Worm (Caenorhabditis elegans) whole organism, young adult: ENCODE measurements around the gene fbxb-5.

Experiments
- Y79H2A.3 ChIP-seq: fragments of 200-800 bp; sonication (Bioruptor generic); conservative IDR thresholded peaks from 2 replicates; pipeline ENCODE4 v1.3.6; 2022; ENCODE audit warnings: missing genetic modification reagents, missing genetic modification characterization, missing compliant biosample characterization
- die-1 ChIP-seq: sonication (generic microtip); optimal IDR thresholded peaks from 2 replicates; lab custom pipeline; 2016; ENCODE audit warnings: missing genotype, mild to moderate bottlenecking, missing genetic modification characterization, missing compliant biosample characterization
- lsy-27 ChIP-seq: sonication (generic microtip); optimal IDR thresholded peaks from 2 replicates; lab custom pipeline; 2017; ENCODE audit warnings: missing genetic modification characterization, mild to moderate bottlenecking, missing compliant biosample characterization, antibody characterized with exemption, missing genotype, borderline replicate concordance; ENCODE audit not compliant: insufficient read depth
- nfya-2 ChIP-seq: fragments of 200-800 bp; sonication (Bioruptor generic); IDR thresholded peaks from 2 replicates; pipeline ENCODE4 v1.3.6; 2022; ENCODE audit warnings: missing genetic modification reagents, missing genetic modification characterization, missing compliant biosample characterization
- pbrm-1 ChIP-seq: fragments of 200-800 bp; sonication (Bioruptor generic); IDR thresholded peaks from 2 replicates; pipeline ENCODE4 v1.3.6; 2022; ENCODE audit warnings: missing genetic modification reagents, missing genetic modification characterization, missing compliant biosample characterization
- snpc-1.3 ChIP-seq: sonication (generic microtip); optimal IDR thresholded peaks from 2 replicates; lab custom pipeline; 2017; ENCODE audit warnings: missing genetic modification characterization, mild to moderate bottlenecking, missing compliant biosample characterization, antibody characterized with exemption, moderate library complexity, missing genotype, missing genetic modification reagents; ENCODE audit not compliant: insufficient read depth
- zfh-2 ChIP-seq: fragments of 200-800 bp; sonication (Bioruptor generic); conservative IDR thresholded peaks from 2 replicates; pipeline ENCODE4 v1.3.6; 2022; ENCODE audit warnings: missing genetic modification reagents, missing genetic modification characterization, missing compliant biosample characterization

fbxb-5 gene

DNA sequence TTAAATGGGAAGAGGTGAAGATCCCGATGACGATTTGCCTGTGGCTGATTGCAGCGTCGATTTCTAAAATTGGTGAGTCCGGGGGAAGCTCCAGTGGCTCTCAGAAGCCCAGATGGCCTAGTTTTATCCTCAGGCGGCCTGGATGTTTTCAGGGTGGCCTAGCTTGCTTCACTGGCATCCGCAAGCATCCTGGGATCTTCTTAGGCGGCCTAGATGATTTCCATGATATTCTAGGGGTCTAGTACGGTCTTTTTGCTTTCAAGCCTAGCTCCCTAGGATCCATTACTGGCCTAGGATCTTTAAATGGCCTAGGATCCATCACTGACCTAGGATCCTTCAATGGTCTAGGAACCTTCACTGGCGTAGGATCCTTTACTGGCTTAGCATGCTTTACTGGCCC is 51.3 kb downstream of the fbxb-5 start:
- no peak for TF ChIP-seq lsy-27
- TF ChIP-seq Y79H2A.3 (GFP tag; lab: Robert Waterston, UW): no peak
- TF ChIP-seq nfya-2: no peak
- no peak for TF ChIP-seq pbrm-1 (GFP tag; lab: Robert Waterston, UW)
- TF ChIP-seq die-1: no peak
- TF ChIP-seq snpc-1.3 (tag; lab: Kevin White, UChicago): no peak
- 0 out of 2 replicates have a peak, but pooled peaks have one; percentile 33 for TF ChIP-seq zfh-2 (GFP tag; lab: Robert Waterston, UW)
